Fruit fly (Drosophila melanogaster) Kc167 (cell line): ENCODE measurements around the gene CG31633.

ENCODE experiments used
- Myc ChIP-seq: fragments of >200 bp; optimal IDR thresholded peaks from 2 replicates; lab custom pipeline; 2017; ENCODE audit warnings: missing external identifiers
- Sin3A ChIP-seq: fragments of >200 bp; optimal IDR thresholded peaks from 2 replicates; lab custom pipeline; 2018; ENCODE audit warnings: missing external identifiers
- h ChIP-seq: fragments of >200 bp; optimal IDR thresholded peaks from 3 replicates; lab custom pipeline; 2018; ENCODE audit warnings: missing external identifiers
- insv ChIP-seq: fragments of >200 bp; optimal IDR thresholded peaks from 3 replicates; lab custom pipeline; 2018; ENCODE audit warnings: missing external identifiers
- ttk ChIP-seq: sonication (Bioruptor generic); optimal IDR thresholded peaks from 2 replicates; lab custom pipeline; 2017; ENCODE audit warnings: missing external identifiers

- TF ChIP-seq ttk (no peak), Myc (lab: Kevin White, UChicago) (no peak), insv (lab: Kevin White, UChicago) (no peak), Sin3A (lab: Kevin White, UChicago) (no peak), h (lab: Kevin White, UChicago) (no peak)
Measured at dm6 chr2L:6673211-6674012, 17.3 kb upstream of the CG31633 start, which contains the start of gene Spn27A.
